Worm (Caenorhabditis elegans) whole organism, L1 larva: ENCODE measurements around the gene Y55F3AM.21.
A peak's percentile ranks its signal among the peaks of the same experiment; 100 is the strongest.

ENCODE experiments used
- C04F5.9 ChIP-seq: sonication (generic microtip); optimal IDR thresholded peaks from 2 replicates; lab custom pipeline; 2016; ENCODE audit warnings: missing genetic modification characterization, missing compliant biosample characterization
- F16B12.6 ChIP-seq: fragments of 150-350 bp; optimal IDR thresholded peaks from 2 replicates; lab custom pipeline; 2014; ENCODE audit warnings: missing biosample characterization, missing genetic modification characterization
- aha-1 ChIP-seq: fragments of 150-350 bp; optimal IDR thresholded peaks from 2 replicates; lab custom pipeline; 2014; ENCODE audit warnings: missing biosample characterization, missing genetic modification characterization
- aly-2 ChIP-seq: fragments of 150-350 bp; optimal IDR thresholded peaks from 2 replicates; lab custom pipeline; 2014; ENCODE audit warnings: missing biosample characterization, missing genetic modification characterization
- ama-1 ChIP-seq: fragments of 150-350 bp; optimal IDR thresholded peaks from 2 replicates; lab custom pipeline; 2014
- ceh-8 ChIP-seq: fragments of 200-800 bp; sonication (Bioruptor generic); optimal IDR thresholded peaks from 2 replicates; lab custom pipeline; 2018; ENCODE audit warnings: mild to moderate bottlenecking, missing genetic modification characterization, moderate library complexity, missing compliant biosample characterization
- ceh-82 ChIP-seq, 3 experiments: fragments of 150-350 bp in 1 of 3; sonication (generic microtip) in 2 of 3; optimal IDR thresholded peaks; 2 replicates each; lab custom pipeline; 2014 to 2017; ENCODE audit warnings: missing biosample characterization in 3 of 3, missing genetic modification characterization in 3 of 3
- dpl-1 ChIP-seq, 3 experiments: fragments of 150-350 bp in 2 of 3; sonication (generic microtip) in 1 of 3; optimal IDR thresholded peaks; 2 replicates each; lab custom pipeline; 2014 to 2017; ENCODE audit warnings: missing biosample characterization in 3 of 3, missing genetic modification characterization in 3 of 3, missing genetic modification reagents in 3 of 3
- efl-1 ChIP-seq, 4 experiments: fragments of 150-350 bp; optimal IDR thresholded peaks in 3 of 4; peaks in 1 of 4; 1 replicate in 1 of 4; 2 replicates in 3 of 4; lab custom pipeline; 2014; ENCODE audit warnings: missing biosample characterization in 2 of 4, missing genetic modification characterization in 2 of 4, missing genetic modification reagents in 2 of 4
- egl-13 ChIP-seq: sonication (generic microtip); optimal IDR thresholded peaks from 2 replicates; lab custom pipeline; 2016; ENCODE audit warnings: missing genotype, missing genetic modification reagents, missing genetic modification characterization, missing compliant biosample characterization
- egl-27 ChIP-seq, 2 experiments: fragments of 150-350 bp in 1 of 2; sonication (generic microtip); optimal IDR thresholded peaks; 3 replicates each; lab custom pipeline; 2017 to 2018; ENCODE audit warnings: missing biosample characterization in 2 of 2, missing genetic modification characterization in 2 of 2, missing genetic modification reagents in 2 of 2
- elt-3 ChIP-seq, 6 experiments: fragments of 150-350 bp in 1 of 6; sonication (generic microtip); optimal IDR thresholded peaks; 2 replicates each; lab custom pipeline; 2017 to 2018; ENCODE audit warnings: missing biosample characterization in 6 of 6, missing genetic modification characterization in 6 of 6, inconsistent platforms in 1 of 6
- ets-5 ChIP-seq: fragments of 200-800 bp; sonication (Bioruptor generic); IDR thresholded peaks from 2 replicates; pipeline ENCODE4 v1.3.6; 2022; ENCODE audit warnings: missing genetic modification characterization, missing compliant biosample characterization
- fkh-8 ChIP-seq: sonication (generic microtip); optimal IDR thresholded peaks from 2 replicates; lab custom pipeline; 2016; ENCODE audit warnings: mild to moderate bottlenecking, missing genetic modification characterization, missing compliant biosample characterization
- fos-1 ChIP-seq: fragments of 150-350 bp; optimal IDR thresholded peaks from 2 replicates; lab custom pipeline; 2014; ENCODE audit warnings: missing biosample characterization, missing genetic modification characterization
- hlh-17 ChIP-seq: fragments of 200-800 bp; sonication (Bioruptor generic); optimal IDR thresholded peaks from 2 replicates; lab custom pipeline; 2018; ENCODE audit warnings: missing genetic modification characterization, mild to moderate bottlenecking, missing compliant biosample characterization, moderate library complexity, borderline replicate concordance
- hlh-4 ChIP-seq: sonication (generic microtip); optimal IDR thresholded peaks from 2 replicates; lab custom pipeline; 2016; ENCODE audit warnings: mild to moderate bottlenecking, missing genetic modification characterization, missing compliant biosample characterization
- isw-1 ChIP-seq: fragments of 200-800 bp; sonication (Bioruptor generic); IDR thresholded peaks from 2 replicates; pipeline ENCODE4 v1.3.6; 2022; ENCODE audit warnings: missing genetic modification characterization, missing compliant biosample characterization
- jun-1 ChIP-seq: fragments of 150-350 bp; optimal IDR thresholded peaks from 2 replicates; lab custom pipeline; 2014; ENCODE audit warnings: missing biosample characterization, missing genetic modification reagents, missing genetic modification characterization
- lin-14 ChIP-seq: fragments of 200-800 bp; sonication (Bioruptor generic); optimal IDR thresholded peaks from 2 replicates; lab custom pipeline; 2018; ENCODE audit warnings: mild to moderate bottlenecking, missing genetic modification characterization, moderate library complexity, missing compliant biosample characterization
- lin-15B ChIP-seq: fragments of 150-350 bp; sonication (generic microtip); optimal IDR thresholded peaks from 3 replicates; lab custom pipeline; 2014; ENCODE audit warnings: missing biosample characterization, missing genetic modification characterization
- lsy-2 ChIP-seq, 2 experiments: fragments of 150-350 bp; optimal IDR thresholded peaks; 2 replicates each; lab custom pipeline; 2014; ENCODE audit warnings: missing biosample characterization in 2 of 2, missing genetic modification characterization in 2 of 2
- mab-9 ChIP-seq: fragments of 200-800 bp; sonication (Bioruptor generic); IDR thresholded peaks from 2 replicates; pipeline ENCODE4 v1.3.6; 2022; ENCODE audit warnings: missing genetic modification reagents, missing genetic modification characterization, missing compliant biosample characterization
- mef-2 ChIP-seq: fragments of 150-350 bp; optimal IDR thresholded peaks from 2 replicates; lab custom pipeline; 2014; ENCODE audit warnings: missing biosample characterization, missing genetic modification characterization
- mep-1 ChIP-seq: fragments of 150-350 bp; optimal IDR thresholded peaks from 2 replicates; lab custom pipeline; 2014; ENCODE audit warnings: missing biosample characterization, missing genetic modification characterization
- nhr-20 ChIP-seq: sonication (generic microtip); optimal IDR thresholded peaks from 2 replicates; lab custom pipeline; 2016; ENCODE audit warnings: mild to moderate bottlenecking, missing genetic modification characterization, missing compliant biosample characterization
- nhr-28 ChIP-seq: fragments of 150-350 bp; optimal IDR thresholded peaks from 2 replicates; lab custom pipeline; 2014; ENCODE audit warnings: missing biosample characterization, missing genetic modification characterization
- nhr-77 ChIP-seq: fragments of 150-350 bp; optimal IDR thresholded peaks from 2 replicates; lab custom pipeline; 2014; ENCODE audit warnings: missing biosample characterization, missing genetic modification characterization
- nhr-84 ChIP-seq: sonication (generic microtip); optimal IDR thresholded peaks from 2 replicates; lab custom pipeline; 2017; ENCODE audit warnings: missing biosample characterization, missing genetic modification characterization
- nhr-85 ChIP-seq: sonication (generic microtip); peaks from one replicate; lab custom pipeline; 2016; ENCODE audit warnings: missing genetic modification characterization, inconsistent platforms, missing compliant biosample characterization
- nhr-90 ChIP-seq: sonication (generic microtip); optimal IDR thresholded peaks from 2 replicates; lab custom pipeline; 2016; ENCODE audit warnings: mild to moderate bottlenecking, missing genetic modification characterization, missing compliant biosample characterization; ENCODE audit not compliant: poor library complexity
- rnt-1 ChIP-seq: sonication (generic microtip); optimal IDR thresholded peaks from 2 replicates; lab custom pipeline; 2016; ENCODE audit warnings: mild to moderate bottlenecking, missing genetic modification characterization, moderate library complexity, missing compliant biosample characterization
- snpc-4 ChIP-seq: fragments of 150-350 bp; optimal IDR thresholded peaks from 2 replicates; lab custom pipeline; 2014; ENCODE audit warnings: missing biosample characterization, missing genetic modification characterization
- snu-23 ChIP-seq: sonication (generic microtip); optimal IDR thresholded peaks from 2 replicates; lab custom pipeline; 2016; ENCODE audit warnings: missing genetic modification characterization, missing compliant biosample characterization
- swsn-7 ChIP-seq: sonication (generic microtip); optimal IDR thresholded peaks from 2 replicates; lab custom pipeline; 2016; ENCODE audit warnings: missing genetic modification characterization, missing compliant biosample characterization
- tbx-2 ChIP-seq: sonication (generic microtip); optimal IDR thresholded peaks from 2 replicates; lab custom pipeline; 2016; ENCODE audit warnings: missing genetic modification characterization, missing compliant biosample characterization
- unc-130 ChIP-seq: fragments of 150-350 bp; optimal IDR thresholded peaks from 2 replicates; lab custom pipeline; 2017; ENCODE audit warnings: missing biosample characterization, missing genetic modification characterization, inconsistent platforms
- unc-30 ChIP-seq: sonication (generic microtip); optimal IDR thresholded peaks from 2 replicates; lab custom pipeline; 2017; ENCODE audit warnings: missing biosample characterization, missing genetic modification characterization
- unc-86 ChIP-seq: sonication (generic microtip); optimal IDR thresholded peaks from 2 replicates; lab custom pipeline; 2016; ENCODE audit warnings: missing genetic modification characterization, missing compliant biosample characterization
- vab-15 ChIP-seq: sonication (generic microtip); optimal IDR thresholded peaks from 2 replicates; lab custom pipeline; 2017; ENCODE audit warnings: missing genotype, mild to moderate bottlenecking, missing genetic modification characterization, missing compliant biosample characterization
- xbp-1 ChIP-seq: sonication (generic microtip); optimal IDR thresholded peaks from 2 replicates; lab custom pipeline; 2016; ENCODE audit warnings: missing genetic modification characterization, missing compliant biosample characterization
- ztf-4 ChIP-seq: fragments of 150-350 bp; optimal IDR thresholded peaks from 2 replicates; lab custom pipeline; 2014; ENCODE audit warnings: missing biosample characterization, missing genetic modification characterization

Y55F3AM.21 gene

ce11 chrIV:1070383-1070782 lies 18.9 kb upstream of the Y55F3AM.21 start (continued):
- TF ChIP-seq unc-30 (peak; percentile 89), egl-13 (tag; lab: Kevin White, UChicago) (peak; percentile 68), hlh-17 (GFP tag; lab: Kevin White, UChicago) (no peak), nhr-20 (tag; lab: Kevin White, UChicago) (peak; percentile 22), nhr-77 (peak; percentile 77), nhr-28 (tag; lab: Kevin White, UChicago) (no peak), egl-27 (tag; optimal IDR thresholded peaks at IDR 0.05; lab: Kevin White, UChicago) (peak; percentile 38 to 67), fkh-8 (tag; lab: Kevin White, UChicago) (peak; percentile 94), lin-14 (GFP tag; lab: Kevin White, UChicago) (peak; percentile 97), unc-130 (tag; lab: Kevin White, UChicago) (peak; percentile 49), nhr-84 (tag; lab: Kevin White, UChicago) (no peak), mep-1 (tag; lab: Kevin White, UChicago) (peak; percentile 62), fos-1 (peak; percentile 73), jun-1 (tag; lab: Kevin White, UChicago) (peak; percentile 91), swsn-7 (tag; lab: Kevin White, UChicago) (peak; percentile 88), nhr-85 (tag; lab: Kevin White, UChicago) (peak; percentile 14), snu-23 (GFP tag; lab: Kevin White, UChicago) (peak; percentile 71), rnt-1 (tag; lab: Kevin White, UChicago) (peak; percentile 71)
- TF ChIP-seq, all 84 proteins: peak for 46

- no peak for TF ChIP-seq nhr-90 (tag; lab: Kevin White, UChicago)
- TF ChIP-seq nhr-85 (tag; lab: Kevin White, UChicago): no peak
- TF ChIP-seq mef-2 (tag; lab: Kevin White, UChicago): no peak
- TF ChIP-seq aha-1 (tag; lab: Kevin White, UChicago): no peak
- TF ChIP-seq tbx-2: no peak
- no peak for TF ChIP-seq fos-1
- TF ChIP-seq, all 84 proteins: peak for 0
Observed at ce11 chrIV:1068730-1069244, 17.3 kb upstream of the Y55F3AM.21 start.

ce11 chrIV:1067430-1067829 lies 15.9 kb upstream of the Y55F3AM.21 start, which contains the start of gene znf-782:
TSS of gene znf-782 (minus strand) at chrIV:1067525.
- no peak for TF ChIP-seq tbx-2
- peak; percentile 57 for TF ChIP-seq jun-1 (tag; lab: Kevin White, UChicago)
- TF ChIP-seq elt-3 (tag; optimal IDR thresholded peaks at IDR 0.05; lab: Kevin White, UChicago): no peak
- no peak for TF ChIP-seq efl-1 (optimal IDR thresholded peaks at IDR 0.05; lab: Kevin White, UChicago)
- TF ChIP-seq efl-1 (GFP tag; optimal IDR thresholded peaks at IDR 0.05 in 1 of 2; lab: Kevin White, UChicago): peak in 1 of 2 experiments; percentile 78
- no peak for TF ChIP-seq fos-1
- peak in 1 of 3 experiments; percentile 42 for TF ChIP-seq ceh-82 (tag; optimal IDR thresholded peaks at IDR 0.05; lab: Kevin White, UChicago)
- no peak for TF ChIP-seq mab-9 (GFP tag; lab: Robert Waterston, UW)
- no peak for TF ChIP-seq fkh-8 (tag; lab: Kevin White, UChicago)
- TF ChIP-seq aly-2 (tag; lab: Kevin White, UChicago): no peak
- no peak for TF ChIP-seq C04F5.9
- TF ChIP-seq dpl-1 (GFP tag; optimal IDR thresholded peaks at IDR 0.05; lab: Kevin White, UChicago): no peak
- no peak for TF ChIP-seq ets-5 (GFP tag; lab: Robert Waterston, UW)
- peak; percentile 56 for TF ChIP-seq ztf-4 (tag; lab: Kevin White, UChicago)
- TF ChIP-seq isw-1: no peak
- TF ChIP-seq ceh-8 (GFP tag; lab: Kevin White, UChicago): peak; percentile 52
- no peak for TF ChIP-seq unc-30
- TF ChIP-seq snpc-4 (tag; lab: Kevin White, UChicago): no peak
- TF ChIP-seq F16B12.6 (tag; lab: Kevin White, UChicago): no peak
- no peak for TF ChIP-seq vab-15
- TF ChIP-seq ama-1 (lab: Kevin White, UChicago): no peak
- no peak for TF ChIP-seq unc-86
- no peak for TF ChIP-seq lin-15B (tag; lab: Kevin White, UChicago)
- no peak for TF ChIP-seq hlh-4 (tag; lab: Kevin White, UChicago)
- TF ChIP-seq lsy-2 (tag; optimal IDR thresholded peaks at IDR 0.05; lab: Kevin White, UChicago): no peak
- TF ChIP-seq xbp-1 (tag; lab: Kevin White, UChicago): no peak
- no peak for TF ChIP-seq snu-23 (GFP tag; lab: Kevin White, UChicago)
- TF ChIP-seq swsn-7 (tag; lab: Kevin White, UChicago): no peak
- TF ChIP-seq egl-13 (tag; lab: Kevin White, UChicago): no peak
- TF ChIP-seq mep-1 (tag; lab: Kevin White, UChicago): no peak
